Fruit fly (Drosophila melanogaster) whole organism, embryonic: ENCODE data around the gene Prp3.

Experiments used
- Atf6 ChIP-seq: fragments of 200-800 bp; sonication (Bioruptor generic); IDR thresholded peaks from 2 replicates; pipeline ENCODE4 v1.3.6; 2022; ENCODE audit warnings: missing biosample characterization, missing genetic modification characterization
- Bteb2 ChIP-seq: fragments of 200-800 bp; sonication (Bioruptor generic); optimal IDR thresholded peaks from 2 replicates; lab custom pipeline; 2016; ENCODE audit warnings: missing biosample characterization, missing genetic modification characterization
- CG10565 ChIP-seq: fragments of 200-800 bp; sonication (Bioruptor generic); optimal IDR thresholded peaks from 3 replicates; lab custom pipeline; 2016; ENCODE audit warnings: missing biosample characterization, mild to moderate bottlenecking, missing genetic modification characterization
- CG11247 ChIP-seq: fragments of 200-800 bp; sonication (Bioruptor generic); IDR thresholded peaks from 2 replicates; pipeline ENCODE4 v1.3.6; 2022; ENCODE audit warnings: missing biosample characterization, missing genetic modification characterization
- CG12155 ChIP-seq: fragments of 200-800 bp; sonication (Bioruptor generic); optimal IDR thresholded peaks from 3 replicates; lab custom pipeline; 2016; ENCODE audit warnings: missing biosample characterization, missing genetic modification characterization
- CG13424 ChIP-seq: fragments of 200-800 bp; sonication (Bioruptor generic); optimal IDR thresholded peaks from 2 replicates; lab custom pipeline; 2019; ENCODE audit warnings: missing biosample characterization, mild to moderate bottlenecking, missing genetic modification characterization, moderate library complexity
- CG14050 ChIP-seq: fragments of 200-800 bp; sonication (Bioruptor generic); IDR thresholded peaks from 3 replicates; pipeline ENCODE4 v1.3.6; 2022; ENCODE audit warnings: missing biosample characterization, missing genetic modification characterization
- CG14667 ChIP-seq: fragments of 200-800 bp; sonication (Bioruptor generic); IDR thresholded peaks from 2 replicates; pipeline ENCODE4 v1.3.6; 2022; ENCODE audit warnings: missing biosample characterization, missing genetic modification characterization
- CG16863 ChIP-seq: fragments of 200-800 bp; sonication (Bioruptor generic); optimal IDR thresholded peaks from 3 replicates; lab custom pipeline; 2016; ENCODE audit warnings: missing biosample characterization, missing genetic modification characterization
- CG2116 ChIP-seq: fragments of 200-800 bp; sonication (Bioruptor generic); optimal IDR thresholded peaks from 3 replicates; lab custom pipeline; 2018; ENCODE audit warnings: missing biosample characterization, mild to moderate bottlenecking, missing genetic modification characterization
- CG32772 ChIP-seq: fragments of 200-800 bp; sonication (Bioruptor generic); IDR thresholded peaks from 2 replicates; pipeline ENCODE4 v1.3.6; 2022; ENCODE audit warnings: missing biosample characterization, missing genetic modification characterization
- CG42726 ChIP-seq: fragments of 200-800 bp; sonication (Bioruptor generic); IDR thresholded peaks from 2 replicates; pipeline ENCODE4 v1.3.6; 2022; ENCODE audit warnings: missing biosample characterization, missing genetic modification characterization; ENCODE audit not compliant: partially characterized antibody
- CG4282 ChIP-seq: fragments of 200-800 bp; sonication (Bioruptor generic); optimal IDR thresholded peaks from 2 replicates; lab custom pipeline; 2016; ENCODE audit warnings: missing biosample characterization, missing genetic modification characterization
- CG4360 ChIP-seq: fragments of 200-800 bp; sonication (Bioruptor generic); IDR thresholded peaks from 2 replicates; pipeline ENCODE4 v1.3.6; 2022; ENCODE audit warnings: missing biosample characterization, missing genetic modification characterization
- CG4424 ChIP-seq: fragments of 200-800 bp; sonication (Bioruptor generic); optimal IDR thresholded peaks from 3 replicates; lab custom pipeline; 2016; ENCODE audit warnings: missing biosample characterization, missing genetic modification characterization
- CG4854 ChIP-seq: fragments of 200-800 bp; sonication (Bioruptor generic); optimal IDR thresholded peaks from 2 replicates; lab custom pipeline; 2016; ENCODE audit warnings: missing biosample characterization, missing genetic modification characterization, inconsistent platforms
- CG6765 ChIP-seq: fragments of 200-800 bp; sonication (Bioruptor generic); optimal IDR thresholded peaks from 3 replicates; lab custom pipeline; 2017; ENCODE audit warnings: missing biosample characterization, mild to moderate bottlenecking, missing genetic modification characterization
- CG7839 ChIP-seq: fragments of 200-800 bp; sonication (Bioruptor generic); optimal IDR thresholded peaks from 3 replicates; lab custom pipeline; 2018; ENCODE audit warnings: missing biosample characterization, mild to moderate bottlenecking, missing genetic modification characterization, moderate library complexity
- CG7928 ChIP-seq: fragments of 200-800 bp; sonication (Bioruptor generic); optimal IDR thresholded peaks from 2 replicates; lab custom pipeline; 2017; ENCODE audit warnings: missing biosample characterization, mild to moderate bottlenecking, missing genetic modification characterization
- CG9727 ChIP-seq: fragments of 200-800 bp; sonication (Bioruptor generic); optimal IDR thresholded peaks from 3 replicates; lab custom pipeline; 2017; ENCODE audit warnings: missing biosample characterization, mild to moderate bottlenecking, missing genetic modification characterization
- CG9876 ChIP-seq: fragments of 200-800 bp; sonication (Bioruptor generic); optimal IDR thresholded peaks from 2 replicates; lab custom pipeline; 2016; ENCODE audit warnings: missing biosample characterization, missing genetic modification characterization
- CTCF ChIP-seq: fragments of 200-800 bp; sonication (Bioruptor generic); optimal IDR thresholded peaks from 2 replicates; lab custom pipeline; 2017; ENCODE audit warnings: missing biosample characterization, mild to moderate bottlenecking, missing genetic modification characterization, moderate library complexity
- D ChIP-seq, 2 experiments: fragments of 200-800 bp in 1 of 2; fragments of >200 bp in 1 of 2; sonication (Bioruptor generic) in 1 of 2; optimal IDR thresholded peaks; 2 replicates in 1 of 2; 3 replicates in 1 of 2; lab custom pipeline; 2017; ENCODE audit warnings: mild to moderate bottlenecking in 1 of 2, missing biosample characterization in 1 of 2, missing genetic modification characterization in 1 of 2, missing genetic modification reagents in 1 of 2
- Ets97D ChIP-seq: fragments of 200-800 bp; sonication (Bioruptor generic); optimal IDR thresholded peaks from 3 replicates; lab custom pipeline; 2016; ENCODE audit warnings: missing biosample characterization, missing genetic modification characterization
- Gug ChIP-seq: fragments of 200-800 bp; sonication (Bioruptor generic); IDR thresholded peaks from 4 replicates; pipeline ENCODE4 v1.3.6; 2022; ENCODE audit warnings: missing biosample characterization, missing genetic modification characterization
- Hmr ChIP-seq: fragments of 200-800 bp; sonication (Bioruptor generic); optimal IDR thresholded peaks from 3 replicates; lab custom pipeline; 2017; ENCODE audit warnings: mild to moderate bottlenecking, missing biosample characterization, missing genetic modification reagents, missing genetic modification characterization
- Hr39 ChIP-seq: fragments of >200 bp; optimal IDR thresholded peaks from 2 replicates; lab custom pipeline; 2017
- Hr51 ChIP-seq, 2 experiments: fragments of 200-800 bp; sonication (Bioruptor generic); optimal IDR thresholded peaks; 2 replicates in 1 of 2; 3 replicates in 1 of 2; lab custom pipeline; 2016 to 2018; ENCODE audit warnings: missing biosample characterization in 2 of 2, missing genetic modification characterization in 2 of 2, mild to moderate bottlenecking in 1 of 2, moderate library complexity in 1 of 2
- MESR4 ChIP-seq: fragments of 200-800 bp; sonication (Bioruptor generic); optimal IDR thresholded peaks from 2 replicates; lab custom pipeline; 2018; ENCODE audit warnings: missing biosample characterization, mild to moderate bottlenecking, missing genetic modification characterization, moderate library complexity
- Mad ChIP-seq: fragments of 200-800 bp; sonication (Bioruptor generic); optimal IDR thresholded peaks from 2 replicates; lab custom pipeline; 2016; ENCODE audit warnings: missing biosample characterization, missing genetic modification characterization
- Nf-YB ChIP-seq: fragments of 200-800 bp; sonication (Bioruptor generic); optimal IDR thresholded peaks from 3 replicates; lab custom pipeline; 2019; ENCODE audit warnings: missing biosample characterization, mild to moderate bottlenecking, missing genetic modification characterization, moderate library complexity
- Ssrp ChIP-seq: fragments of 200-800 bp; sonication (Bioruptor generic); optimal IDR thresholded peaks from 2 replicates; lab custom pipeline; 2018; ENCODE audit warnings: missing biosample characterization, mild to moderate bottlenecking, missing genetic modification characterization, moderate library complexity
- Taf1 ChIP-seq: fragments of 200-800 bp; sonication (Bioruptor generic); IDR thresholded peaks from 2 replicates; pipeline ENCODE4 v1.3.6; 2022; ENCODE audit warnings: missing biosample characterization, missing genetic modification characterization
- al ChIP-seq: fragments of 200-800 bp; sonication (Bioruptor generic); IDR thresholded peaks from 2 replicates; pipeline ENCODE4 v1.3.6; 2022; ENCODE audit warnings: missing biosample characterization, missing genetic modification characterization
- dimm ChIP-seq: fragments of 200-800 bp; sonication (Bioruptor generic); IDR thresholded peaks from 2 replicates; pipeline ENCODE4 v1.3.6; 2022; ENCODE audit warnings: missing biosample characterization, missing genetic modification characterization
- ewg ChIP-seq: fragments of 200-800 bp; sonication (Bioruptor generic); optimal IDR thresholded peaks from 3 replicates; lab custom pipeline; 2017; ENCODE audit warnings: mild to moderate bottlenecking, missing biosample characterization, missing genetic modification reagents, missing genetic modification characterization
- hbn ChIP-seq: fragments of 200-800 bp; sonication (Bioruptor generic); IDR thresholded peaks from 2 replicates; pipeline ENCODE4 v1.3.6; 2022; ENCODE audit warnings: missing biosample characterization, missing genetic modification characterization; ENCODE audit not compliant: partially characterized antibody
- lbe ChIP-seq: fragments of 200-800 bp; sonication (Bioruptor generic); optimal IDR thresholded peaks from 2 replicates; lab custom pipeline; 2016; ENCODE audit warnings: missing biosample characterization, mild to moderate bottlenecking, missing genetic modification characterization
- lola ChIP-seq, 3 experiments: fragments of >200 bp in 2 of 3; fragments of 200-800 bp in 1 of 3; sonication (Bioruptor generic) in 1 of 3; optimal IDR thresholded peaks; 2 replicates each; lab custom pipeline; 2017 to 2019; ENCODE audit warnings: missing biosample characterization in 3 of 3, missing genetic modification characterization in 3 of 3, mild to moderate bottlenecking in 1 of 3, moderate library complexity in 1 of 3
- mam ChIP-seq: fragments of 200-800 bp; sonication (Bioruptor generic); optimal IDR thresholded peaks from 3 replicates; lab custom pipeline; 2016; ENCODE audit warnings: missing biosample characterization, missing genetic modification characterization
- psq ChIP-seq: fragments of 200-800 bp; sonication (Bioruptor generic); optimal IDR thresholded peaks from 2 replicates; lab custom pipeline; 2017; ENCODE audit warnings: missing biosample characterization, missing genetic modification characterization
- scrt ChIP-seq: fragments of 200-800 bp; sonication (Bioruptor generic); optimal IDR thresholded peaks from 2 replicates; lab custom pipeline; 2018; ENCODE audit warnings: missing biosample characterization, mild to moderate bottlenecking, missing genetic modification characterization, moderate library complexity
- slp2 ChIP-seq: fragments of 200-800 bp; sonication (Bioruptor generic); optimal IDR thresholded peaks from 2 replicates; lab custom pipeline; 2016; ENCODE audit warnings: missing biosample characterization, missing genetic modification characterization
- stc ChIP-seq: fragments of 200-800 bp; sonication (Bioruptor generic); IDR thresholded peaks from 2 replicates; pipeline ENCODE4 v1.3.6; 2022; ENCODE audit warnings: missing biosample characterization, missing genetic modification characterization
- tgo ChIP-seq: fragments of 200-800 bp; sonication (Bioruptor generic); IDR thresholded peaks from 3 replicates; pipeline ENCODE4 v1.3.6; 2022; ENCODE audit warnings: missing biosample characterization, missing genetic modification characterization
- tin ChIP-seq: fragments of 200-800 bp; sonication (Bioruptor generic); optimal IDR thresholded peaks from 3 replicates; lab custom pipeline; 2016; ENCODE audit warnings: missing biosample characterization, missing genetic modification characterization
- tll ChIP-seq, 2 experiments: fragments of 200-800 bp in 1 of 2; fragments of >200 bp in 1 of 2; sonication (Bioruptor generic) in 1 of 2; optimal IDR thresholded peaks; 2 replicates each; lab custom pipeline; 2017 to 2019; ENCODE audit warnings: missing biosample characterization in 2 of 2, missing genetic modification characterization in 2 of 2, mild to moderate bottlenecking in 1 of 2, moderate library complexity in 1 of 2
- wdn ChIP-seq: fragments of 200-800 bp; sonication (Bioruptor generic); IDR thresholded peaks from 2 replicates; pipeline ENCODE4 v1.3.6; 2022; ENCODE audit warnings: missing biosample characterization, missing genetic modification characterization
- wek ChIP-seq: fragments of 200-800 bp; sonication (Bioruptor generic); optimal IDR thresholded peaks from 3 replicates; lab custom pipeline; 2018; ENCODE audit warnings: missing biosample characterization, mild to moderate bottlenecking, missing genetic modification characterization, moderate library complexity

Prp3 gene

DNA sequence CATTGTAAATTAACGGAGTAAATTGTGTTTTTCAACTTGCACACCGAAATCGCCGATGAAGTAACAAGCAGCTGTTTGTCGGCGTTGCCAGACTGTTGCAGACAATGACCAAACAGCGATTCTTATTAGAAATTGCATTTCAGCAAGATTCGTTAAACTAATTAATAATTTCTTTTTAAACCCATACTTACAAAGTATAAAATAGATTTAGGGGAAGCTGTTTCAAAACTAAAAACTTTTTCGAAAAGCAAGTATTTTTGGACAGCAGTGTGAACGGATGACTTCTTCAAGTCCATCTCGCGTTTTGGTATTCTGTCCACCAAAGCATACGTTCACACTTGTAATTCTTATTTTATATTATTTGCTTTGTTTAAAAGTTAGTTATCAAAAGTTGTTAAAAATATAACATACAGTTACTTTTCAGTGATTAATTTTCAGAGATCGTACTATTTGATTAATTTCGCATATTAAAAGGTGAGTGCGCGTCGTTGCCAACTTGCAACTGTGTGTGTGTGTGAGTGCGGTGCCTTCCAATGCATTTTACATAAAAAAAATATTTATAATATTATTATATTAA, 18.4 kb downstream of the Prp3 start, which contains the start of the genes CG8004 and RhoGDI (continued):
- TF ChIP-seq tgo, result peak; percentile 59; the same call in 2 of the 3 replicates
- peak; percentile 66 for TF ChIP-seq CG16863 (GFP tag; lab: Kevin White, UChicago)
- no peak; the same call in 1 of the 2 replicates for TF ChIP-seq Atf6 (GFP tag; lab: Robert Waterston, UW)
- peak; percentile 46; the same call in 1 of the 2 replicates for TF ChIP-seq wdn
- peak; percentile 52 for TF ChIP-seq CG4282 (GFP tag; lab: Kevin White, UChicago)
- TF ChIP-seq CG11247, result peak; percentile 38; the same call in 1 of the 2 replicates
- TF ChIP-seq lbe, result no peak
- TF ChIP-seq Mad (GFP tag; lab: Kevin White, UChicago), result peak; percentile 73
- TF ChIP-seq al (GFP tag; lab: Robert Waterston, UW), result 0 out of 2 replicates have a peak, but pooled peaks have one; percentile 9
- peak; percentile 74 for TF ChIP-seq CG2116
- TF ChIP-seq slp2 (GFP tag; lab: Kevin White, UChicago), result peak; percentile 51
- peak; percentile 4 for TF ChIP-seq scrt (GFP tag; lab: Kevin White, UChicago)
- TF ChIP-seq CTCF (GFP tag; lab: Kevin White, UChicago), result peak; percentile 4
- TF ChIP-seq Bteb2 (GFP tag; lab: Kevin White, UChicago), result peak; percentile 56
- TF ChIP-seq Ets97D (GFP tag; lab: Kevin White, UChicago), result peak; percentile 82
- TF ChIP-seq ewg (GFP tag; lab: Kevin White, UChicago), result no peak
- TF ChIP-seq CG13424 (tag; lab: Kevin White, UChicago), result peak; percentile 74
- TF ChIP-seq Nf-YB (GFP tag; lab: Kevin White, UChicago), result peak; percentile 15
- peak; percentile 51 for TF ChIP-seq CG12155
- peak in 1 of 2 experiments; percentile 60 for TF ChIP-seq tll (GFP tag; optimal IDR thresholded peaks at IDR 0.05; lab: Kevin White, UChicago)
- no peak for TF ChIP-seq psq
- peak; percentile 59 for TF ChIP-seq Ssrp (tag; lab: Kevin White, UChicago)
- peak; percentile 9; the same call in 1 of the 2 replicates for TF ChIP-seq Taf1
- TF ChIP-seq Gug, result 0 out of 4 replicates have a peak, but pooled peaks have one; percentile 30
- TF ChIP-seq mam (GFP tag; lab: Kevin White, UChicago), result peak; percentile 66
- TF ChIP-seq Hmr (GFP tag; lab: Kevin White, UChicago), result peak; percentile 70
- no peak for TF ChIP-seq CG42726 (GFP tag; lab: Robert Waterston, UW)
- no peak for TF ChIP-seq CG7928 (GFP tag; lab: Kevin White, UChicago)
- TF ChIP-seq CG4360 (GFP tag; lab: Robert Waterston, UW), result 0 out of 2 replicates have a peak, but pooled peaks have one; percentile 18
- no peak for TF ChIP-seq Hr39 (lab: Kevin White, UChicago)
- no peak for TF ChIP-seq wek (GFP tag; lab: Kevin White, UChicago)
- TF ChIP-seq CG7839, result peak; percentile 60
- peak; percentile 57 to 70 for TF ChIP-seq Hr51 (GFP tag; optimal IDR thresholded peaks at IDR 0.05; lab: Kevin White, UChicago)
- TF ChIP-seq MESR4 (GFP tag; lab: Kevin White, UChicago), result peak; percentile 36
- peak; percentile 41 for TF ChIP-seq CG4854 (GFP tag; lab: Kevin White, UChicago)
- no peak for TF ChIP-seq dimm
- TF ChIP-seq stc (GFP tag; lab: Robert Waterston, UW), result 0 out of 2 replicates have a peak, but pooled peaks have one; percentile 19
- peak; percentile 75 for TF ChIP-seq tin
- TF ChIP-seq hbn, result 0 out of 2 replicates have a peak, but pooled peaks have one; percentile 26
- 0 out of 2 replicates have a peak, but pooled peaks have one; percentile 32 for TF ChIP-seq CG32772 (GFP tag; lab: Robert Waterston, UW)
- TF ChIP-seq CG9727, result peak; percentile 55
- 0 out of 2 replicates have a peak, but pooled peaks have one; percentile 14 for TF ChIP-seq CG14667
- peak in 1 of 3 experiments; percentile 51 for TF ChIP-seq lola (GFP tag; optimal IDR thresholded peaks at IDR 0.05; lab: Kevin White, UChicago)
- peak; percentile 14 for TF ChIP-seq CG9876 (GFP tag; lab: Kevin White, UChicago)
- peak; percentile 57 for TF ChIP-seq CG4424 (GFP tag; lab: Kevin White, UChicago)
- TF ChIP-seq CG6765 (GFP tag; lab: Kevin White, UChicago), result no peak
- no peak for TF ChIP-seq D (optimal IDR thresholded peaks at IDR 0.05; lab: Kevin White, UChicago)
- no peak for TF ChIP-seq D (GFP tag; optimal IDR thresholded peaks at IDR 0.05; lab: Kevin White, UChicago)
- TF ChIP-seq CG14050 (GFP tag; lab: Robert Waterston, UW), result peak; percentile 43; the same call in 2 of the 3 replicates
- no peak for TF ChIP-seq CG10565 (GFP tag; lab: Kevin White, UChicago)
